Worm (Caenorhabditis elegans): ENCODE results near the gene C40H1.8.

The C40H1.8 gene

ce11 chrIII:9314476-9314875, at the start of gene C40H1.8:
TSS of gene C40H1.8 (plus strand) at chrIII:9314717.
- peak; percentile 34 for TF ChIP-seq fos-1 (tag; optimal IDR thresholded peaks at IDR 0.05)
- TF ChIP-seq ZK546.5 (tag; optimal IDR thresholded peaks at IDR 0.05): no peak

ce11 chrIII:9269012-9269471, 45.5 kb upstream of the C40H1.8 start, which contains the start of gene clip-1:
TSS of gene clip-1 (minus strand) at chrIII:9269062.
- peak; percentile 56 for TF ChIP-seq blmp-1 (tag; optimal IDR thresholded peaks at IDR 0.05; ENCODE audit: insufficient read depth)
- TF ChIP-seq nhr-129 (tag; optimal IDR thresholded peaks at IDR 0.05): peak; percentile 16
- TF ChIP-seq lsy-2 (tag; optimal IDR thresholded peaks at IDR 0.05): peak in 1 of 2 experiments; percentile 19
- peak; percentile 36 for TF ChIP-seq fos-1 (tag; optimal IDR thresholded peaks at IDR 0.05)
- TF ChIP-seq mbf-1 (tag; optimal IDR thresholded peaks at IDR 0.05): no peak
- TF ChIP-seq F13H6.1 (tag; optimal IDR thresholded peaks at IDR 0.05): peak; percentile 8
- no peak for TF ChIP-seq zag-1 (tag; optimal IDR thresholded peaks at IDR 0.05)
- TF ChIP-seq sem-4 (tag; optimal IDR thresholded peaks at IDR 0.05): peak; percentile 60
- TF ChIP-seq nhr-25 (tag; optimal IDR thresholded peaks at IDR 0.05): peak; percentile 66
- peak; percentile 57 for TF ChIP-seq sma-3 (GFP tag; optimal IDR thresholded peaks at IDR 0.05)
- TF ChIP-seq gmeb-1 (tag; optimal IDR thresholded peaks at IDR 0.05): peak; percentile 38
- no peak for TF ChIP-seq nhr-11 (tag; optimal IDR thresholded peaks at IDR 0.05)
- TF ChIP-seq sma-9 (GFP tag; optimal IDR thresholded peaks at IDR 0.05): peak; percentile 60
- no peak for TF ChIP-seq sma-9 (tag; optimal IDR thresholded peaks at IDR 0.05)
- TF ChIP-seq nhr-21 (tag; optimal IDR thresholded peaks at IDR 0.05): peak; percentile 49

- TF ChIP-seq nhr-25 (tag; optimal IDR thresholded peaks at IDR 0.05) (no peak), zag-1 (tag; optimal IDR thresholded peaks at IDR 0.05) (peak; percentile 36), blmp-1 (tag; optimal IDR thresholded peaks at IDR 0.05; ENCODE audit: insufficient read depth) (no peak), sma-9 (GFP tag; optimal IDR thresholded peaks at IDR 0.05) (peak; percentile 21), sma-9 (tag; optimal IDR thresholded peaks at IDR 0.05) (no peak), C34F6.9 (tag; optimal IDR thresholded peaks at IDR 0.05) (no peak), nhr-129 (tag; optimal IDR thresholded peaks at IDR 0.05) (no peak), fos-1 (tag; optimal IDR thresholded peaks at IDR 0.05) (peak; percentile 21), unc-55 (GFP tag; optimal IDR thresholded peaks at IDR 0.05) (peak; percentile 69), gmeb-1 (tag; optimal IDR thresholded peaks at IDR 0.05) (no peak), mab-5 (tag; optimal IDR thresholded peaks at IDR 0.05) (peak; percentile 40), F13H6.1 (tag; optimal IDR thresholded peaks at IDR 0.05) (peak; percentile 2)
These were observed 44.3 kb upstream of the C40H1.8 start for ce11 chrIII:9270183-9270582.

- TF ChIP-seq C34F6.9 (tag; optimal IDR thresholded peaks at IDR 0.05) (peak; percentile 10), F13H6.1 (tag; optimal IDR thresholded peaks at IDR 0.05) (no peak), nhr-10 (tag; optimal IDR thresholded peaks at IDR 0.05) (no peak), sma-9 (GFP tag; optimal IDR thresholded peaks at IDR 0.05) (peak; percentile 22), sma-9 (tag; optimal IDR thresholded peaks at IDR 0.05) (no peak), nhr-11 (tag; optimal IDR thresholded peaks at IDR 0.05) (no peak), crh-2 (tag; optimal IDR thresholded peaks at IDR 0.05) (no peak), elt-3 (tag; optimal IDR thresholded peaks at IDR 0.05) (no peak), fos-1 (tag; optimal IDR thresholded peaks at IDR 0.05) (no peak), ceh-16 (tag; optimal IDR thresholded peaks at IDR 0.05) (no peak), mbf-1 (tag; optimal IDR thresholded peaks at IDR 0.05) (no peak), nhr-237 (tag; optimal IDR thresholded peaks at IDR 0.05) (no peak), mab-5 (tag; optimal IDR thresholded peaks at IDR 0.05) (no peak), zag-1 (tag; optimal IDR thresholded peaks at IDR 0.05) (peak; percentile 73), skn-1 (tag; optimal IDR thresholded peaks at IDR 0.05) (no peak), egl-27 (tag; optimal IDR thresholded peaks at IDR 0.05) (no peak), sem-4 (tag; optimal IDR thresholded peaks at IDR 0.05) (peak; percentile 61), ztf-4 (tag; optimal IDR thresholded peaks at IDR 0.05) (no peak), snpc-4 (tag; optimal IDR thresholded peaks at IDR 0.05) (no peak), nhr-77 (tag; optimal IDR thresholded peaks at IDR 0.05) (no peak), sma-3 (GFP tag; optimal IDR thresholded peaks at IDR 0.05) (no peak), peb-1 (tag; optimal IDR thresholded peaks at IDR 0.05) (no peak), lsy-2 (tag; optimal IDR thresholded peaks at IDR 0.05) (no peak), unc-62 (GFP tag; optimal IDR thresholded peaks at IDR 0.05) (no peak), Y55F3AM.14 (GFP tag; optimal IDR thresholded peaks at IDR 0.05) (no peak), nhr-23 (tag; optimal IDR thresholded peaks at IDR 0.05) (no peak), gmeb-1 (tag; optimal IDR thresholded peaks at IDR 0.05) (no peak), nhr-25 (tag; optimal IDR thresholded peaks at IDR 0.05) (no peak), dmd-4 (tag; optimal IDR thresholded peaks at IDR 0.05) (no peak), lin-11 (tag; optimal IDR thresholded peaks at IDR 0.05) (no peak), lin-39 (tag; optimal IDR thresholded peaks at IDR 0.05) (no peak), nhr-6 (tag; optimal IDR thresholded peaks at IDR 0.05) (no peak)
These were observed 43.1 kb upstream of the C40H1.8 start for ce11 chrIII:9271389-9271918.

All from whole organism, L2 larva.